Worm (Caenorhabditis elegans): Measurements from ENCODE around the gene C38C3.3.

- TF ChIP-seq F13H6.1 (tag; optimal IDR thresholded peaks at IDR 0.05) (no peak), nhr-12 (tag; optimal IDR thresholded peaks at IDR 0.05) (no peak), lsy-2 (tag; optimal IDR thresholded peaks at IDR 0.05) (no peak), ztf-11 (tag; optimal IDR thresholded peaks at IDR 0.05) (no peak), R02D3.7 (tag; optimal IDR thresholded peaks at IDR 0.05) (no peak), elt-3 (tag; optimal IDR thresholded peaks at IDR 0.05) (no peak)
Observed at ce11 chrV:1465932-1466331, 29.5 kb upstream of the C38C3.3 start.
